Worm (Caenorhabditis elegans) whole organism, L1 larva: ENCODE results near the gene F40F9.10.

ENCODE experiments used
- C34B4.2 ChIP-seq: sonication (generic microtip); optimal IDR thresholded peaks from 2 replicates; lab custom pipeline; 2017; ENCODE audit warnings: mild to moderate bottlenecking, missing genetic modification characterization, missing compliant biosample characterization
- Y116A8C.19 ChIP-seq: sonication (generic microtip); optimal IDR thresholded peaks from 2 replicates; lab custom pipeline; 2016; ENCODE audit warnings: missing compliant biosample characterization, missing genetic modification characterization, borderline replicate concordance
- aha-1 ChIP-seq: fragments of 150-350 bp; optimal IDR thresholded peaks from 2 replicates; lab custom pipeline; 2014; ENCODE audit warnings: missing biosample characterization, missing genetic modification characterization
- alr-1 ChIP-seq: fragments of 200-800 bp; sonication (Bioruptor generic); optimal IDR thresholded peaks from 2 replicates; lab custom pipeline; 2018; ENCODE audit warnings: borderline replicate concordance, mild to moderate bottlenecking, missing genetic modification characterization, missing compliant biosample characterization
- aly-2 ChIP-seq: fragments of 150-350 bp; optimal IDR thresholded peaks from 2 replicates; lab custom pipeline; 2014; ENCODE audit warnings: missing biosample characterization, missing genetic modification characterization
- ama-1 ChIP-seq: fragments of 150-350 bp; optimal IDR thresholded peaks from 2 replicates; lab custom pipeline; 2014
- blmp-1 ChIP-seq: fragments of 150-350 bp; optimal IDR thresholded peaks from 2 replicates; lab custom pipeline; 2014; ENCODE audit warnings: missing biosample characterization, missing genetic modification characterization
- ceh-63 ChIP-seq: fragments of 200-800 bp; sonication (Bioruptor generic); optimal IDR thresholded peaks from 2 replicates; lab custom pipeline; 2018; ENCODE audit warnings: mild to moderate bottlenecking, missing genetic modification characterization, missing compliant biosample characterization
- ces-1 ChIP-seq: fragments of 150-350 bp; optimal IDR thresholded peaks from 2 replicates; lab custom pipeline; 2014; ENCODE audit warnings: missing biosample characterization, missing genetic modification reagents, missing genetic modification characterization
- efl-3 ChIP-seq: fragments of 200-800 bp; sonication (Bioruptor generic); optimal IDR thresholded peaks from 2 replicates; lab custom pipeline; 2018; ENCODE audit warnings: mild to moderate bottlenecking, missing genetic modification characterization, missing compliant biosample characterization
- egl-27 ChIP-seq, 2 experiments: fragments of 150-350 bp in 1 of 2; sonication (generic microtip); optimal IDR thresholded peaks; 3 replicates each; lab custom pipeline; 2017 to 2018; ENCODE audit warnings: missing biosample characterization in 2 of 2, missing genetic modification characterization in 2 of 2, missing genetic modification reagents in 2 of 2
- elt-2 ChIP-seq: sonication (generic microtip); optimal IDR thresholded peaks from 2 replicates; lab custom pipeline; 2016; ENCODE audit warnings: missing genetic modification characterization, mild to moderate bottlenecking, inconsistent platforms, missing compliant biosample characterization, missing genetic modification reagents
- elt-3 ChIP-seq, 6 experiments: fragments of 150-350 bp in 1 of 6; sonication (generic microtip); optimal IDR thresholded peaks; 2 replicates each; lab custom pipeline; 2017 to 2018; ENCODE audit warnings: missing biosample characterization in 6 of 6, missing genetic modification characterization in 6 of 6, inconsistent platforms in 1 of 6
- ets-5 ChIP-seq: fragments of 200-800 bp; sonication (Bioruptor generic); IDR thresholded peaks from 2 replicates; pipeline ENCODE4 v1.3.6; 2022; ENCODE audit warnings: missing genetic modification characterization, missing compliant biosample characterization
- fkh-10 ChIP-seq: sonication (generic microtip); optimal IDR thresholded peaks from 2 replicates; lab custom pipeline; 2017; ENCODE audit warnings: missing biosample characterization, missing genetic modification reagents, missing genetic modification characterization
- hlh-4 ChIP-seq: sonication (generic microtip); optimal IDR thresholded peaks from 2 replicates; lab custom pipeline; 2016; ENCODE audit warnings: mild to moderate bottlenecking, missing genetic modification characterization, missing compliant biosample characterization
- jun-1 ChIP-seq: fragments of 150-350 bp; optimal IDR thresholded peaks from 2 replicates; lab custom pipeline; 2014; ENCODE audit warnings: missing biosample characterization, missing genetic modification reagents, missing genetic modification characterization
- lin-14 ChIP-seq: fragments of 200-800 bp; sonication (Bioruptor generic); optimal IDR thresholded peaks from 2 replicates; lab custom pipeline; 2018; ENCODE audit warnings: mild to moderate bottlenecking, missing genetic modification characterization, moderate library complexity, missing compliant biosample characterization
- lin-15B ChIP-seq: fragments of 150-350 bp; sonication (generic microtip); optimal IDR thresholded peaks from 3 replicates; lab custom pipeline; 2014; ENCODE audit warnings: missing biosample characterization, missing genetic modification characterization
- lin-35 ChIP-seq, 2 experiments: fragments of 150-350 bp; optimal IDR thresholded peaks; 2 replicates each; lab custom pipeline; 2014; ENCODE audit warnings: missing biosample characterization in 2 of 2, missing genetic modification characterization in 2 of 2, missing genetic modification reagents in 2 of 2
- lir-3 ChIP-seq: sonication (generic microtip); optimal IDR thresholded peaks from 2 replicates; lab custom pipeline; 2016; ENCODE audit warnings: mild to moderate bottlenecking, missing genetic modification characterization, moderate library complexity, missing compliant biosample characterization; ENCODE audit not compliant: poor library complexity
- nhr-76 ChIP-seq: sonication (generic microtip); optimal IDR thresholded peaks from 2 replicates; lab custom pipeline; 2017; ENCODE audit warnings: missing biosample characterization, missing genetic modification characterization
- nhr-77 ChIP-seq: fragments of 150-350 bp; optimal IDR thresholded peaks from 2 replicates; lab custom pipeline; 2014; ENCODE audit warnings: missing biosample characterization, missing genetic modification characterization
- nhr-84 ChIP-seq: sonication (generic microtip); optimal IDR thresholded peaks from 2 replicates; lab custom pipeline; 2017; ENCODE audit warnings: missing biosample characterization, missing genetic modification characterization
- nhr-85 ChIP-seq: sonication (generic microtip); peaks from one replicate; lab custom pipeline; 2016; ENCODE audit warnings: missing genetic modification characterization, inconsistent platforms, missing compliant biosample characterization
- nhr-90 ChIP-seq: sonication (generic microtip); optimal IDR thresholded peaks from 2 replicates; lab custom pipeline; 2016; ENCODE audit warnings: mild to moderate bottlenecking, missing genetic modification characterization, missing compliant biosample characterization; ENCODE audit not compliant: poor library complexity
- pag-3 ChIP-seq: sonication (generic microtip); optimal IDR thresholded peaks from 2 replicates; lab custom pipeline; 2017; ENCODE audit warnings: missing genetic modification characterization, mild to moderate bottlenecking, missing compliant biosample characterization, antibody characterized with exemption, borderline replicate concordance; ENCODE audit not compliant: insufficient read depth
- pax-3 ChIP-seq: fragments of 200-800 bp; sonication (Bioruptor generic); optimal IDR thresholded peaks from 2 replicates; lab custom pipeline; 2018; ENCODE audit warnings: mild to moderate bottlenecking, missing genetic modification characterization, moderate library complexity, missing compliant biosample characterization
- skn-1 ChIP-seq: fragments of 150-350 bp; optimal IDR thresholded peaks from 2 replicates; lab custom pipeline; 2014; ENCODE audit warnings: missing biosample characterization, missing genetic modification characterization
- snu-23 ChIP-seq: sonication (generic microtip); optimal IDR thresholded peaks from 2 replicates; lab custom pipeline; 2016; ENCODE audit warnings: missing genetic modification characterization, missing compliant biosample characterization
- sox-4 ChIP-seq: sonication (generic microtip); optimal IDR thresholded peaks from 2 replicates; lab custom pipeline; 2016; ENCODE audit warnings: missing genetic modification characterization, missing compliant biosample characterization
- tlp-1 ChIP-seq: fragments of 150-350 bp; optimal IDR thresholded peaks from 2 replicates; lab custom pipeline; 2014; ENCODE audit warnings: missing biosample characterization, missing genetic modification characterization
- unc-30 ChIP-seq: sonication (generic microtip); optimal IDR thresholded peaks from 2 replicates; lab custom pipeline; 2017; ENCODE audit warnings: missing biosample characterization, missing genetic modification characterization
- unc-86 ChIP-seq: sonication (generic microtip); optimal IDR thresholded peaks from 2 replicates; lab custom pipeline; 2016; ENCODE audit warnings: missing genetic modification characterization, missing compliant biosample characterization
- unc-98 ChIP-seq: fragments of 200-800 bp; sonication (Bioruptor generic); IDR thresholded peaks from 2 replicates; pipeline ENCODE4 v1.3.6; 2022; ENCODE audit warnings: missing genetic modification characterization, missing compliant biosample characterization
- xbp-1 ChIP-seq: sonication (generic microtip); optimal IDR thresholded peaks from 2 replicates; lab custom pipeline; 2016; ENCODE audit warnings: missing genetic modification characterization, missing compliant biosample characterization
- zag-1 ChIP-seq: fragments of 150-350 bp; optimal IDR thresholded peaks from 2 replicates; lab custom pipeline; 2014; ENCODE audit warnings: missing biosample characterization, missing genetic modification characterization
- ztf-11 ChIP-seq, 2 experiments: sonication (generic microtip); optimal IDR thresholded peaks; 2 replicates each; lab custom pipeline; 2016 to 2017; ENCODE audit warnings: missing genetic modification characterization in 2 of 2, missing biosample characterization in 1 of 2, missing compliant biosample characterization in 1 of 2
- ztf-4 ChIP-seq: fragments of 150-350 bp; optimal IDR thresholded peaks from 2 replicates; lab custom pipeline; 2014; ENCODE audit warnings: missing biosample characterization, missing genetic modification characterization

The F40F9.10 gene

DNA sequence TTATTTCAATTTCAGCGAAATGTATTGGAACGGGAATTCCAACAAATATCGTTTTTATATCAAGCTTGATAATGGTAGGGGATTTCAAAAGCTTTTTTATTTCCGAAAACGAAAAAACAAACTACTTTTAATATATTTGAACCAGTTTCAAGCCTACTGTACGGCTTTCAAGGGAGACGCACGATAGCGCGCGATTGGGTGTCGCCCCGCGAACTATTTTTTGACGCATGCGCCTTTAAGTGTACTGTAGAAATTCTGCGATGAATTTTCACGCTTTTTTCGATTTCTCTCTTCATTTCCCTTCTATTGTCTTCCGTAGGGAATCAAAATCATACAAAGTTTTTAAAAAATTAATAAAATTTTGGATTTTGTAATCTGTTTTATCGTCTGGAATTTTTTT lies 9.9 kb downstream of the F40F9.10 start:
- TF ChIP-seq ces-1 (no peak), unc-30 (tag; lab: Kevin White, UChicago) (no peak), efl-3 (GFP tag; lab: Kevin White, UChicago) (no peak), nhr-77 (tag; lab: Kevin White, UChicago) (no peak), jun-1 (tag; lab: Kevin White, UChicago) (no peak), pax-3 (tag; lab: Kevin White, UChicago) (no peak), sox-4 (tag; lab: Kevin White, UChicago) (no peak)
- TF ChIP-seq, all 84 proteins: peak for 0

DNA sequence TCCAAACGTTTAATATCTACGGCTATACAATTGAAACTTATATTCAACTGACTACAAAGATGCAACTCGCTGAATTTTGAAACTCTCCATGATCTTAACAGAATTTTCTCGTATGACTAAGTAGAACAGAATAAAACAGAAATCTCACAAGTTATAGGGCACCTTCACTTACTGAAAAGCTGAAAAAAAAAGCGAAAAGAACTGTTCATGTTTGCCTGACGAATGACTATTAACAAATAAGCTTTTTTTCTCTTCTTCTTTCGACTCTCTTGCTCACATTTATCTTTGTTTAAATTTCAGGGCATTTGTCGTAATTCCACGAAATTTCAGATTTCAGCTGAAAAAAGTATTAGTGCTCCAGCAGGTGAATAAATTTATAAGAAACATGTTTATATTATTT lies 10.7 kb downstream of the F40F9.10 start, which contains the start of gene xbx-6:
Gene xbx-6, plus strand, starts transcription at position 301 of the 400 bp plus-strand sequence.
- TF ChIP-seq elt-3 (tag; optimal IDR thresholded peaks at IDR 0.05; lab: Kevin White, UChicago) (no peak), egl-27 (tag; optimal IDR thresholded peaks at IDR 0.05; lab: Kevin White, UChicago) (no peak), hlh-4 (peak; percentile 57)

DNA sequence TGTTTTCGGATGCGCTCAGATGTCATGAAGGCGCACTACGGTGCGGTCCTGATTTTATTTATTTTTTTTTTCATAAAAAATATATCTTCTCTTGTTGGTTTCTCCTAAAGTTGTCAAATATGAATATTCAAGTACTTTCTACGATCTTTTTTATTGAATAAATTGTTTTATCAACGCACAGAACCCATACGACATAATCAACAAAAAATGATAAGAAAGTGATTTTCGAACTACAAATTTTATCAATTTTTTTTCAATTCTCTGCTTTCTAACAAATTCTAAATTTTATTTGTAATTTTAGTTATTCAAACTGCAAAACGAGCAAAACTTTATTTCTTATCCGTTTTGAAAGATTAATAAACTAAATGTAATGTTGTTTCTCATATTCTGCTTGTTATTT lies 11.6 kb downstream of the F40F9.10 start:
- TF ChIP-seq elt-2 (peak; percentile 44), lir-3 (tag; lab: Kevin White, UChicago) (no peak), lin-15B (tag; lab: Kevin White, UChicago) (no peak), alr-1 (no peak), tlp-1 (tag; lab: Kevin White, UChicago) (peak; percentile 29)

DNA sequence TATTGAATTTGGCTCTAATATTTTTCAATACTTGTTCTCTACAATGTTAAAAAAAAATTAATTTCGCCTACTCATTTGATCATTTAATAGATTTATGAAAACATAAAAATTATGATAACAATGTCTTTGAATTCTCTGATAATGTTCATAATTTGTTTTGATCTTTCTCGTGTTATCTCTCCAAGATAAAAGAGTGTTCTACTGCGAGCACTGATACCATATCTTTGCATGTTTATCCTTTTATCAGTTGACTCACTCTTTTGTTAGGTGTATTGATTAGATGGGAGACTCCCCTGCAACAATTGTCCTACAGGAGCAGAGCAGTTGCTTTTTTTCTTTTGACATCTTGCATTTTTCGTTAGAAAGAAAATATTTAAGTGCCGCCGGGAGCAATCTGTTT lies 14.2 kb downstream of the F40F9.10 start:
- TF ChIP-seq xbp-1, result no peak
- no peak for TF ChIP-seq nhr-85
- TF ChIP-seq hlh-4, result no peak
- TF ChIP-seq elt-2, result peak; percentile 9
- TF ChIP-seq snu-23 (GFP tag; lab: Kevin White, UChicago), result no peak
- TF ChIP-seq skn-1 (tag; lab: Kevin White, UChicago), result no peak

DNA sequence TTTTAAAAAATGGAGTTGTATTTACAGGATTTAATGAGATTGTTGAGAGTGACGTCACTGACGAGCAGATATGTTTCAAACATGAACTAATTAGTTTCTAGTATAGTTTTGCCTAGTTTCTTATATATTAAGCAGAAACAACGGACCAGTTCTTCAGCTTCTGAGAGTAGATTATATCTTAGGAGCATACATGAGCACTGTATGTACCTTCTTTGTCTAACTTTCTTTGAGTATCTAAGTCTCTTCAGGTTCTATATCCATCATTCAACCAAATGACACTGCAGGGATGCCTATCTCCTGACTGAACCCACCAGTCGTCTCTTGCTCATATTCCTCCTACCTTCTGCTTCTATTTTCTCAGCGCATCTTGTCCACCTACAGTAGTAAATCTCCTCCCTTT lies 16.7 kb downstream of the F40F9.10 start, which contains the start of gene her-1:
Gene her-1, plus strand, starts transcription at position 301 of the 400 bp plus-strand sequence.
- no peak for TF ChIP-seq ztf-11 (tag; optimal IDR thresholded peaks at IDR 0.05; lab: Kevin White, UChicago)

DNA sequence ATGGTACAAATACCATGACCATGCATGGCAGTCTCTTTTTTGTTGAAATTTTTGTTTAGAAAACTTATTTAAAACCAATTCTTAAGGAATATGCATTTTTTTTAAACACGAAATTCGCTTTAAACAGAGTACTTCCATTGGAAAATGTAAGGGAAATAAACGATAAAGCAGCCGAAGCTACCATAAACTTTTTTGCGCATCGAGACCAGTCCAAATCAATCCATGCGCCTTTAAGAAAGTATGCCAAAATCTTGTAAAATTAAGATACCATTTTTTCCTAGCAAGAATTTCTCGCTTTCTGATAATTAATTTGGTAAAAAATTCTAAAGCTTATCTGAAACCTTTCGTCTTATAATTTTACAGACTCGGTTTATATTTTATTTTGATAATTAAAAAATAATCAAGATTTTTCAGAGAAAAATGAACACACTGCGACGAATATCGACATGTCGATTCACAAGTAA lies 20.8 kb downstream of the F40F9.10 start, which contains the start of gene ZK287.7:
Gene ZK287.7, plus strand, starts transcription at position 414 of the 464 bp plus-strand sequence.
- TF ChIP-seq ztf-4 (tag; lab: Kevin White, UChicago) (no peak), sox-4 (tag; lab: Kevin White, UChicago) (no peak), nhr-90 (no peak), zag-1 (tag; lab: Kevin White, UChicago) (no peak), ceh-63 (GFP tag; lab: Kevin White, UChicago) (no peak), aly-2 (tag; lab: Kevin White, UChicago) (no peak), skn-1 (tag; lab: Kevin White, UChicago) (no peak)
- TF ChIP-seq, all 84 proteins: peak for 0

DNA sequence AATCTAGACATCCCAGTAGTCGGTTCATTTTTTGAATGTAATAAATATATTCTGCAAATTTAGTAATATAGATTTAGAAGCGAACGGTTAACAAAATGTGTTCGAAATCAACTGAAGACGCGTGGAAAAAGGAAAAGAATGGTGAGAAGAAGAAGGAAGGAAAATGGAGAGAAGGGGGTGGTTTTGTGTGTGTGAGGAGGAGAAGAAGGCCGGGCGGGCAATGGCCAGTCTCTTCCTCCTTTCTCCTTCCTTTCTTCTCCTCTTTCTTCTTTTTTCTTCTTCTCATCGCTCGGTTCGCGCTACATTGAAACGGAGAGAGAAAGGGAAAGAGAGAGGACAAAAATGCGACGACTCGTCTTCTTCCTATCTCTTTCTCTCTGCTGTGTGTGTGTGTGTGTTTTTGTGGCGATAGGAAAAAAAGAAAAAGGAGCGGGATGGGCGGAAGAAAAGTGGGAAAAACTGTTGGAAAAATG lies 21.3 kb downstream of the F40F9.10 start, which contains the start of gene ztf-9:
Gene ztf-9, minus strand, starts transcription at position 51 of the 473 bp plus-strand sequence.
- TF ChIP-seq C34B4.2 (no peak), ets-5 (no peak), Y116A8C.19 (tag; lab: Kevin White, UChicago) (no peak), lir-3 (tag; lab: Kevin White, UChicago) (no peak), unc-98 (no peak), aha-1 (tag; lab: Kevin White, UChicago) (no peak), unc-30 (tag; lab: Kevin White, UChicago) (no peak), elt-2 (peak; percentile 30), efl-3 (GFP tag; lab: Kevin White, UChicago) (no peak), pag-3 (tag; lab: Kevin White, UChicago) (no peak), unc-86 (tag; lab: Kevin White, UChicago) (no peak), nhr-84 (tag; lab: Kevin White, UChicago) (no peak), ztf-4 (tag; lab: Kevin White, UChicago) (no peak), egl-27 (tag; optimal IDR thresholded peaks at IDR 0.05; lab: Kevin White, UChicago) (no peak), fkh-10 (GFP tag; lab: Kevin White, UChicago) (no peak), pax-3 (tag; lab: Kevin White, UChicago) (no peak), lin-14 (GFP tag; lab: Kevin White, UChicago) (peak; percentile 87), ama-1 (lab: Kevin White, UChicago) (no peak), nhr-76 (tag; lab: Kevin White, UChicago) (no peak), jun-1 (tag; lab: Kevin White, UChicago) (peak; percentile 6), lin-35 (GFP tag; optimal IDR thresholded peaks at IDR 0.05; lab: Kevin White, UChicago) (peak; percentile 16 to 47), alr-1 (no peak), blmp-1 (tag; lab: Kevin White, UChicago) (peak; percentile 99)
